Fruit fly (Drosophila melanogaster) whole organism, embryonic: ENCODE data around the gene CG9673.
A peak's percentile ranks its signal among the peaks of the same experiment; 100 is the strongest.

Source experiments
- Adf1 ChIP-seq: fragments of 200-800 bp; sonication (Bioruptor generic); IDR thresholded peaks from 2 replicates; pipeline ENCODE4 v1.3.6; 2022; ENCODE audit warnings: missing biosample characterization, missing genetic modification characterization
- Atf-2 ChIP-seq: fragments of 200-800 bp; sonication (Bioruptor generic); optimal IDR thresholded peaks from 2 replicates; lab custom pipeline; 2016; ENCODE audit warnings: missing biosample characterization, missing genetic modification characterization
- CG10366 ChIP-seq: fragments of 200-800 bp; sonication (Bioruptor generic); IDR thresholded peaks from 2 replicates; pipeline ENCODE4 v1.3.6; 2022; ENCODE audit warnings: missing biosample characterization, missing genetic modification characterization
- CG10959 ChIP-seq: fragments of 200-800 bp; sonication (Bioruptor generic); IDR thresholded peaks from 2 replicates; pipeline ENCODE4 v1.3.6; 2022; ENCODE audit warnings: missing biosample characterization, missing genetic modification characterization
- CG12104 ChIP-seq: fragments of 200-800 bp; sonication (Bioruptor generic); optimal IDR thresholded peaks from 3 replicates; lab custom pipeline; 2016; ENCODE audit warnings: missing biosample characterization, missing genetic modification characterization
- CG12219 ChIP-seq: fragments of 200-800 bp; sonication (Bioruptor generic); optimal IDR thresholded peaks from 3 replicates; lab custom pipeline; 2018; ENCODE audit warnings: missing biosample characterization, mild to moderate bottlenecking, missing genetic modification characterization
- CG12236 ChIP-seq: fragments of 200-800 bp; sonication (Bioruptor generic); optimal IDR thresholded peaks from 2 replicates; lab custom pipeline; 2016; ENCODE audit warnings: missing biosample characterization, missing genetic modification characterization
- CG14441 ChIP-seq: fragments of 200-800 bp; sonication (Bioruptor generic); IDR thresholded peaks from 2 replicates; pipeline ENCODE4 v1.3.6; 2022; ENCODE audit warnings: missing biosample characterization, missing genetic modification characterization
- CG14710 ChIP-seq: fragments of 200-800 bp; sonication (Bioruptor generic); optimal IDR thresholded peaks from 3 replicates; lab custom pipeline; 2019; ENCODE audit warnings: missing biosample characterization, mild to moderate bottlenecking, missing genetic modification characterization, moderate library complexity
- CG15479 ChIP-seq: fragments of 200-800 bp; sonication (Bioruptor generic); optimal IDR thresholded peaks from 3 replicates; lab custom pipeline; 2019; ENCODE audit warnings: missing biosample characterization, mild to moderate bottlenecking, missing genetic modification characterization, moderate library complexity
- CG16863 ChIP-seq: fragments of 200-800 bp; sonication (Bioruptor generic); optimal IDR thresholded peaks from 3 replicates; lab custom pipeline; 2016; ENCODE audit warnings: missing biosample characterization, missing genetic modification characterization
- CG18011 ChIP-seq: fragments of 200-800 bp; sonication (Bioruptor generic); optimal IDR thresholded peaks from 2 replicates; lab custom pipeline; 2017; ENCODE audit warnings: missing biosample characterization, missing genetic modification characterization, mild to moderate bottlenecking, moderate library complexity, missing genotype
- CG30403 ChIP-seq: fragments of 200-800 bp; sonication (Bioruptor generic); optimal IDR thresholded peaks from 3 replicates; lab custom pipeline; 2016; ENCODE audit warnings: missing biosample characterization, missing genetic modification characterization
- CG32532 ChIP-seq: fragments of 200-800 bp; sonication (Bioruptor generic); IDR thresholded peaks from 2 replicates; pipeline ENCODE4 v1.3.6; 2022; ENCODE audit warnings: missing biosample characterization, missing genetic modification characterization
- CG4707 ChIP-seq: fragments of 200-800 bp; sonication (Bioruptor generic); optimal IDR thresholded peaks from 2 replicates; lab custom pipeline; 2018; ENCODE audit warnings: missing biosample characterization, mild to moderate bottlenecking, missing genetic modification characterization, moderate library complexity
- CG7745 ChIP-seq: fragments of 200-800 bp; sonication (Bioruptor generic); optimal IDR thresholded peaks from 2 replicates; lab custom pipeline; 2018; ENCODE audit warnings: missing biosample characterization, mild to moderate bottlenecking, missing genetic modification characterization, moderate library complexity
- CG8089 ChIP-seq: fragments of 200-800 bp; sonication (Bioruptor generic); optimal IDR thresholded peaks from 3 replicates; lab custom pipeline; 2016; ENCODE audit warnings: missing biosample characterization, missing genetic modification characterization
- CG8359 ChIP-seq: fragments of 200-800 bp; sonication (Bioruptor generic); optimal IDR thresholded peaks from 2 replicates; lab custom pipeline; 2017; ENCODE audit warnings: missing biosample characterization, mild to moderate bottlenecking, missing genetic modification characterization, borderline replicate concordance
- CG8765 ChIP-seq: fragments of 200-800 bp; sonication (Bioruptor generic); IDR thresholded peaks from 2 replicates; pipeline ENCODE4 v1.3.6; 2022; ENCODE audit warnings: missing biosample characterization, missing genetic modification characterization
- CG9609 ChIP-seq: fragments of 200-800 bp; sonication (Bioruptor generic); optimal IDR thresholded peaks from 3 replicates; lab custom pipeline; 2016; ENCODE audit warnings: missing biosample characterization, missing genetic modification characterization
- Dbx ChIP-seq: fragments of 200-800 bp; sonication (Bioruptor generic); IDR thresholded peaks from 3 replicates; pipeline ENCODE4 v1.3.6; 2022; ENCODE audit warnings: missing biosample characterization, missing genetic modification characterization
- Dek ChIP-seq: fragments of 200-800 bp; sonication (Bioruptor generic); optimal IDR thresholded peaks from 3 replicates; lab custom pipeline; 2019; ENCODE audit warnings: missing biosample characterization, mild to moderate bottlenecking, missing genetic modification characterization, moderate library complexity
- Dfd ChIP-seq, 2 experiments: fragments of >200 bp; optimal IDR thresholded peaks; 2 replicates each; lab custom pipeline; 2017; ENCODE audit warnings: missing biosample characterization in 2 of 2, missing genetic modification characterization in 2 of 2
- Dref ChIP-seq: fragments of 200-800 bp; sonication (Bioruptor generic); IDR thresholded peaks from 2 replicates; pipeline ENCODE4 v1.3.6; 2022; ENCODE audit warnings: missing biosample characterization, missing genetic modification characterization
- Hr78 ChIP-seq, 2 experiments: fragments of 200-800 bp in 1 of 2; fragments of >200 bp in 1 of 2; sonication (Bioruptor generic) in 1 of 2; optimal IDR thresholded peaks; 2 replicates each; lab custom pipeline; 2017 to 2019; ENCODE audit warnings: missing biosample characterization in 2 of 2, missing genetic modification characterization in 2 of 2, mild to moderate bottlenecking in 1 of 2, moderate library complexity in 1 of 2
- Hsf ChIP-seq: fragments of 200-800 bp; sonication (Bioruptor generic); optimal IDR thresholded peaks from 3 replicates; lab custom pipeline; 2016; ENCODE audit warnings: missing biosample characterization, missing genetic modification characterization
- Med ChIP-seq: fragments of 200-800 bp; sonication (Bioruptor generic); peaks from one replicate; lab custom pipeline; 2016; ENCODE audit warnings: missing biosample characterization, missing genetic modification characterization, mild to moderate bottlenecking, inconsistent platforms, moderate library complexity
- NC2α ChIP-seq: fragments of 200-800 bp; sonication (Bioruptor generic); optimal IDR thresholded peaks from 2 replicates; lab custom pipeline; 2016; ENCODE audit warnings: missing biosample characterization, missing genetic modification characterization
- NfI ChIP-seq: fragments of 200-800 bp; sonication (Bioruptor generic); optimal IDR thresholded peaks from 3 replicates; lab custom pipeline; 2018; ENCODE audit warnings: missing biosample characterization, mild to moderate bottlenecking, missing genetic modification characterization, moderate library complexity
- Ptx1 ChIP-seq: fragments of 200-800 bp; sonication (Bioruptor generic); IDR thresholded peaks from 2 replicates; pipeline ENCODE4 v1.3.6; 2022; ENCODE audit warnings: missing biosample characterization, missing genetic modification characterization
- Rfx ChIP-seq: fragments of 200-800 bp; sonication (Bioruptor generic); IDR thresholded peaks from 2 replicates; pipeline ENCODE4 v1.3.6; 2022; ENCODE audit warnings: missing biosample characterization, missing genetic modification characterization
- ab ChIP-seq: fragments of 200-800 bp; sonication (Bioruptor generic); optimal IDR thresholded peaks from 2 replicates; lab custom pipeline; 2016; ENCODE audit warnings: missing biosample characterization, missing genetic modification characterization
- ap ChIP-seq: fragments of 200-800 bp; sonication (Bioruptor generic); IDR thresholded peaks from 2 replicates; pipeline ENCODE4 v1.3.6; 2022; ENCODE audit warnings: missing biosample characterization, missing genetic modification characterization
- ase ChIP-seq: fragments of 200-800 bp; sonication (Bioruptor generic); IDR thresholded peaks from 3 replicates; pipeline ENCODE4 v1.3.6; 2022; ENCODE audit warnings: missing biosample characterization, missing genetic modification characterization
- bcd ChIP-seq: fragments of 200-800 bp; sonication (Bioruptor generic); optimal IDR thresholded peaks from 2 replicates; lab custom pipeline; 2017; ENCODE audit warnings: missing biosample characterization, mild to moderate bottlenecking, missing genetic modification characterization
- bowl ChIP-seq: fragments of 200-800 bp; sonication (Bioruptor generic); IDR thresholded peaks from 2 replicates; pipeline ENCODE4 v1.3.6; 2022; ENCODE audit warnings: missing biosample characterization, missing genetic modification characterization
- bsh ChIP-seq, 2 experiments: fragments of 200-800 bp; sonication (Bioruptor generic); optimal IDR thresholded peaks; 2 replicates each; lab custom pipeline; 2017 to 2018; ENCODE audit warnings: mild to moderate bottlenecking in 2 of 2, missing biosample characterization in 2 of 2, missing genetic modification characterization in 2 of 2, moderate library complexity in 1 of 2
- corto ChIP-seq: fragments of 200-800 bp; sonication (Bioruptor generic); optimal IDR thresholded peaks from 2 replicates; lab custom pipeline; 2016; ENCODE audit warnings: missing biosample characterization, mild to moderate bottlenecking, missing genetic modification characterization, moderate library complexity
- gro ChIP-seq: fragments of 200-800 bp; sonication (Bioruptor generic); optimal IDR thresholded peaks from 2 replicates; lab custom pipeline; 2016; ENCODE audit warnings: missing biosample characterization, missing genetic modification characterization
- kah ChIP-seq: fragments of 200-800 bp; sonication (Bioruptor generic); optimal IDR thresholded peaks from 2 replicates; lab custom pipeline; 2018; ENCODE audit warnings: missing biosample characterization, mild to moderate bottlenecking, missing genetic modification characterization
- lola ChIP-seq, 3 experiments: fragments of >200 bp in 2 of 3; fragments of 200-800 bp in 1 of 3; sonication (Bioruptor generic) in 1 of 3; optimal IDR thresholded peaks; 2 replicates each; lab custom pipeline; 2017 to 2019; ENCODE audit warnings: missing biosample characterization in 3 of 3, missing genetic modification characterization in 3 of 3, mild to moderate bottlenecking in 1 of 3, moderate library complexity in 1 of 3
- lov ChIP-seq, 2 experiments: fragments of 200-800 bp in 1 of 2; fragments of >200 bp in 1 of 2; sonication (Bioruptor generic) in 1 of 2; IDR thresholded peaks in 1 of 2; optimal IDR thresholded peaks in 1 of 2; 2 replicates in 1 of 2; 3 replicates in 1 of 2; pipeline versions ENCODE4 v1.3.6 to Lab custom; 2017 to 2022; ENCODE audit warnings: missing biosample characterization in 1 of 2, missing genetic modification characterization in 1 of 2
- nmo ChIP-seq: fragments of 200-800 bp; sonication (Bioruptor generic); optimal IDR thresholded peaks from 2 replicates; lab custom pipeline; 2018; ENCODE audit warnings: missing biosample characterization, mild to moderate bottlenecking, missing genetic modification characterization, moderate library complexity
- pho ChIP-seq: fragments of 200-800 bp; sonication (Bioruptor generic); optimal IDR thresholded peaks from 2 replicates; lab custom pipeline; 2016; ENCODE audit warnings: missing biosample characterization, missing genetic modification characterization
- repo ChIP-seq: fragments of 200-800 bp; sonication (Bioruptor generic); optimal IDR thresholded peaks from 2 replicates; lab custom pipeline; 2016; ENCODE audit warnings: missing biosample characterization, missing genetic modification characterization
- schlank ChIP-seq: fragments of 200-800 bp; sonication (Bioruptor generic); optimal IDR thresholded peaks from 2 replicates; lab custom pipeline; 2018; ENCODE audit warnings: missing biosample characterization, mild to moderate bottlenecking, missing genetic modification characterization
- shn ChIP-seq: fragments of 200-800 bp; sonication (Bioruptor generic); optimal IDR thresholded peaks from 3 replicates; lab custom pipeline; 2016; ENCODE audit warnings: missing biosample characterization, missing genetic modification characterization
- slbo ChIP-seq: fragments of 200-800 bp; sonication (Bioruptor generic); IDR thresholded peaks from 2 replicates; pipeline ENCODE4 v1.3.6; 2022; ENCODE audit warnings: missing biosample characterization, missing genetic modification characterization
- vnd ChIP-seq: fragments of 200-800 bp; sonication (Bioruptor generic); IDR thresholded peaks from 3 replicates; pipeline ENCODE4 v1.3.6; 2022; ENCODE audit warnings: missing biosample characterization, missing genetic modification characterization; ENCODE audit not compliant: partially characterized antibody
- zen ChIP-seq: fragments of 200-800 bp; sonication (Bioruptor generic); optimal IDR thresholded peaks from 3 replicates; lab custom pipeline; 2018; ENCODE audit warnings: missing biosample characterization, mild to moderate bottlenecking, missing genetic modification characterization, moderate library complexity

Gene CG9673

dm6 chrX:16691440-16691839, 12.2 kb downstream of the CG9673 start (continued):
- TF ChIP-seq CG7745 (tag; lab: Kevin White, UChicago) = no peak
- TF ChIP-seq repo (GFP tag; lab: Kevin White, UChicago) = peak; percentile 82
- TF ChIP-seq Rfx (GFP tag; lab: Robert Waterston, UW) = peak; percentile 78
- peak; percentile 37 for TF ChIP-seq schlank (tag; lab: Kevin White, UChicago)
- peak; percentile 78 for TF ChIP-seq bcd (GFP tag; lab: Kevin White, UChicago)
- peak; percentile 86 for TF ChIP-seq Hsf (GFP tag; lab: Kevin White, UChicago)
- TF ChIP-seq Dfd (GFP tag; optimal IDR thresholded peaks at IDR 0.05; lab: Kevin White, UChicago) = no peak
- peak; percentile 98 for TF ChIP-seq Med (GFP tag; lab: Kevin White, UChicago)
- TF ChIP-seq lov (optimal IDR thresholded peaks at IDR 0.05; lab: Kevin White, UChicago) = no peak
- TF ChIP-seq lov (GFP tag; IDR thresholded peaks at IDR 0.05; lab: Robert Waterston, UW) = peak; percentile 92
- no peak for TF ChIP-seq CG15479 (GFP tag; lab: Kevin White, UChicago)
- peak; percentile 69 for TF ChIP-seq Atf-2
- peak; percentile 82 for TF ChIP-seq slbo (GFP tag; lab: Robert Waterston, UW)
- peak; percentile 54; the same call in 1 of the 2 replicates for TF ChIP-seq CG8765 (GFP tag; lab: Robert Waterston, UW)
- TF ChIP-seq Adf1 (GFP tag; lab: Robert Waterston, UW) = no peak; the same call in 1 of the 2 replicates
- TF ChIP-seq CG12236 (GFP tag; lab: Kevin White, UChicago) = peak; percentile 70
- no peak for TF ChIP-seq corto (GFP tag; lab: Kevin White, UChicago)
- peak; percentile 81 for TF ChIP-seq bowl (GFP tag; lab: Robert Waterston, UW)
- peak; percentile 57 for TF ChIP-seq pho (GFP tag; lab: Kevin White, UChicago)
- peak; percentile 87 for TF ChIP-seq CG10366 (GFP tag; lab: Robert Waterston, UW)
- peak; percentile 83 for TF ChIP-seq CG30403 (GFP tag; lab: Kevin White, UChicago)
- TF ChIP-seq CG14710 (tag; lab: Kevin White, UChicago) = peak; percentile 83
- no peak for TF ChIP-seq Dbx
- TF ChIP-seq nmo (GFP tag; lab: Kevin White, UChicago) = peak; percentile 88
- peak; percentile 88 for TF ChIP-seq CG16863 (GFP tag; lab: Kevin White, UChicago)
- peak; percentile 32 for TF ChIP-seq gro (GFP tag; lab: Kevin White, UChicago)
- peak; percentile 74 for TF ChIP-seq CG8089 (GFP tag; lab: Kevin White, UChicago)
- peak; percentile 89 for TF ChIP-seq Ptx1 (GFP tag; lab: Robert Waterston, UW)
- peak; percentile 75 for TF ChIP-seq CG10959 (GFP tag; lab: Robert Waterston, UW)
- TF ChIP-seq CG4707 (GFP tag; lab: Kevin White, UChicago) = peak; percentile 84
- TF ChIP-seq lola (GFP tag; optimal IDR thresholded peaks at IDR 0.05; lab: Kevin White, UChicago) = peak in 1 of 3 experiments; percentile 81
- peak; percentile 74 for TF ChIP-seq zen
- TF ChIP-seq CG12104 (GFP tag; lab: Kevin White, UChicago) = peak; percentile 67
- TF ChIP-seq CG12219 (GFP tag; lab: Kevin White, UChicago) = peak; percentile 86
- peak; percentile 66 for TF ChIP-seq kah
- TF ChIP-seq bsh (GFP tag; optimal IDR thresholded peaks at IDR 0.05; lab: Kevin White, UChicago) = peak; percentile 40 to 95
- no peak for TF ChIP-seq Dref (GFP tag; lab: Robert Waterston, UW)
- peak; percentile 79; the same call in 2 of the 3 replicates for TF ChIP-seq ase (GFP tag; lab: Robert Waterston, UW)
- TF ChIP-seq CG32532 (GFP tag; lab: Robert Waterston, UW) = peak; percentile 85
- peak; percentile 89 for TF ChIP-seq CG14441
- peak; percentile 68 for TF ChIP-seq NC2α (GFP tag; lab: Kevin White, UChicago)
- peak; percentile 46 for TF ChIP-seq CG18011
- TF ChIP-seq NfI (GFP tag; lab: Kevin White, UChicago) = peak; percentile 86
- peak in 1 of 2 experiments; percentile 65 for TF ChIP-seq Hr78 (GFP tag; optimal IDR thresholded peaks at IDR 0.05; lab: Kevin White, UChicago)
- TF ChIP-seq shn (GFP tag; lab: Kevin White, UChicago) = peak; percentile 74
- peak; percentile 67 for TF ChIP-seq CG8359 (GFP tag; lab: Kevin White, UChicago)
- peak; percentile 88 for TF ChIP-seq ap (GFP tag; lab: Robert Waterston, UW)
- no peak for TF ChIP-seq vnd
- peak; percentile 67 for TF ChIP-seq Dek (tag; lab: Kevin White, UChicago)
- peak; percentile 82 for TF ChIP-seq CG9609 (GFP tag; lab: Kevin White, UChicago)
- TF ChIP-seq ab (GFP tag; lab: Kevin White, UChicago) = peak; percentile 54
